Worm (Caenorhabditis elegans): ENCODE data around the gene T09E8.4.
"Not testable (repeated sequence)": the region's sequence is repeated elsewhere in the genome, so short reads cannot be mapped to it uniquely, and the experiment has no call there.

DNA sequence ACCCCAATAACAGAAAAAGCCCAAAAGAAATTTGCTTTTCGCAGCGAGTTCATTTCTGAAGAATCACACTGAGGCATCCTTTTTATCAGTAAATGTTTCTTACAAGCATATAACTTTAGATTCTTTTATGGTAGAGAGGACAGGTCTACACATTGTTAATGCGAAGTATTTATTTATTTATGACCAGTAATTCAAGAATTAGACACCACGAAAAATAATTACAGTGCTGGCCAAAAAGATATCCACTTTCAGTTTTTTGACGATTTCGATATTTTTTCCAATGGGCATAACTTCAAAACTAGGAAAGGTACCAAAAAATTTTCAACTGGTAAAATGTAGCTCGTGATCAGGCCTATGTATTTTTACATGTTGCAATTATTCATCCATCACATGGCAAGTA lies 49.3 kb downstream of the T09E8.4 start, which contains the start of gene clec-225:
- TF ChIP-seq unc-62 (GFP tag; optimal IDR thresholded peaks at IDR 0.05); R02D3.7 (tag; optimal IDR thresholded peaks at IDR 0.05); unc-39 (tag; optimal IDR thresholded peaks at IDR 0.05); fkh-10 (GFP tag; optimal IDR thresholded peaks at IDR 0.05); ztf-4 (tag; optimal IDR thresholded peaks at IDR 0.05); nhr-12 (tag; optimal IDR thresholded peaks at IDR 0.05); pha-4 (tag; optimal IDR thresholded peaks at IDR 0.05); snpc-4 (tag; optimal IDR thresholded peaks at IDR 0.05); fos-1 (tag; optimal IDR thresholded peaks at IDR 0.05): not testable (repeated sequence)

Measured in whole organism, L3 larva.